Worm (Caenorhabditis elegans): Measurements from ENCODE around the gene srg-22.
"Not testable (repeated sequence)": the region's sequence is repeated elsewhere in the genome, so short reads cannot be mapped to it uniquely, and the experiment has no call there.

srg-22 gene

ce11 chrII:3093352-3093751 is at the start of gene srg-22:
TSS of gene srg-22 (minus strand) at chrII:3093452.
- peak; percentile 7 for TF ChIP-seq hlh-4 (tag; optimal IDR thresholded peaks at IDR 0.05)
- TF ChIP-seq nhr-19 (GFP tag; conservative IDR thresholded peaks at IDR 0.05), result no peak

- TF ChIP-seq C34B4.2 (tag; optimal IDR thresholded peaks at IDR 0.05); lsy-2 (tag; optimal IDR thresholded peaks at IDR 0.05); ceh-8 (GFP tag; optimal IDR thresholded peaks at IDR 0.05): not testable (repeated sequence)
Observed at ce11 chrII:3142855-3143254, 49.6 kb upstream of the srg-22 start, which contains the start of gene sri-42. TSS of gene sri-42 (minus strand) at chrII:3142955.

ce11 chrII:3137804-3138203 is 44.6 kb upstream of the srg-22 start, which contains the start of gene sri-54:
TSS of gene sri-54 (minus strand) at chrII:3137904.
- TF ChIP-seq aha-1 (tag; optimal IDR thresholded peaks at IDR 0.05) (no peak), grh-1 (GFP tag; IDR thresholded peaks at IDR 0.05) (no peak), ztf-4 (tag; optimal IDR thresholded peaks at IDR 0.05) (no peak), sup-37 (GFP tag; optimal IDR thresholded peaks at IDR 0.05) (no peak), nhr-77 (tag; optimal IDR thresholded peaks at IDR 0.05) (no peak), ceh-88 (GFP tag; IDR thresholded peaks at IDR 0.05) (no peak), fos-1 (tag; optimal IDR thresholded peaks at IDR 0.05) (no peak), unc-62 (GFP tag; optimal IDR thresholded peaks at IDR 0.05) (no peak), vab-15 (tag; optimal IDR thresholded peaks at IDR 0.05) (no peak), hlh-17 (GFP tag; optimal IDR thresholded peaks at IDR 0.05; ENCODE audit: borderline replicate concordance) (no peak), tbx-2 (tag; optimal IDR thresholded peaks at IDR 0.05) (no peak), zag-1 (tag; optimal IDR thresholded peaks at IDR 0.05) (no peak)

ce11 chrII:3135293-3135692 is 42.0 kb upstream of the srg-22 start:
- no peak for TF ChIP-seq nhr-237 (tag; optimal IDR thresholded peaks at IDR 0.05)
- TF ChIP-seq elt-3 (tag; optimal IDR thresholded peaks at IDR 0.05), result no peak
- TF ChIP-seq nhr-19 (GFP tag; conservative IDR thresholded peaks at IDR 0.05), result no peak
- TF ChIP-seq fos-1 (tag; optimal IDR thresholded peaks at IDR 0.05), result no peak

ce11 chrII:3129007-3129406 is 35.8 kb upstream of the srg-22 start, which contains the start of gene chil-24:
TSS of gene chil-24 (plus strand) at chrII:3129162.
- TF ChIP-seq lsy-2 (tag; optimal IDR thresholded peaks at IDR 0.05) (peak in 1 of 2 experiments; percentile 36), fos-1 (tag; optimal IDR thresholded peaks at IDR 0.05) (no peak), nhr-47 (tag; optimal IDR thresholded peaks at IDR 0.05) (no peak), hpl-2 (GFP tag; optimal IDR thresholded peaks at IDR 0.05) (peak; percentile 12), swsn-7 (tag; optimal IDR thresholded peaks at IDR 0.05) (peak; percentile 5), F16B12.6 (tag; optimal IDR thresholded peaks at IDR 0.05) (peak; percentile 13), snu-23 (GFP tag; optimal IDR thresholded peaks at IDR 0.05) (peak; percentile 44), unc-98 (GFP tag; IDR thresholded peaks at IDR 0.05) (no peak), efl-1 (optimal IDR thresholded peaks at IDR 0.05) (peak; percentile 56 to 68), efl-1 (GFP tag; optimal IDR thresholded peaks at IDR 0.05 in 1 of 2) (peak; percentile 14 to 92), unc-130 (tag; optimal IDR thresholded peaks at IDR 0.05) (no peak), nhr-20 (tag; optimal IDR thresholded peaks at IDR 0.05) (peak; percentile 53), mdl-1 (tag; optimal IDR thresholded peaks at IDR 0.05) (peak in 1 of 2 experiments; percentile 16), blmp-1 (tag; optimal IDR thresholded peaks at IDR 0.05) (peak; percentile 21), mep-1 (tag; optimal IDR thresholded peaks at IDR 0.05) (peak; percentile 33), pag-3 (tag; optimal IDR thresholded peaks at IDR 0.05; ENCODE audit: borderline replicate concordance, insufficient read depth) (no peak), dpl-1 (GFP tag; optimal IDR thresholded peaks at IDR 0.05) (peak in 2 of 3 experiments; percentile 9 to 11), snpc-4 (tag; optimal IDR thresholded peaks at IDR 0.05) (peak; percentile 16), nhr-85 (tag) (peak; percentile 77), ceh-63 (GFP tag; optimal IDR thresholded peaks at IDR 0.05) (no peak), rnt-1 (tag; optimal IDR thresholded peaks at IDR 0.05) (peak; percentile 61), skn-1 (tag; optimal IDR thresholded peaks at IDR 0.05) (peak; percentile 45), lin-35 (GFP tag; optimal IDR thresholded peaks at IDR 0.05) (peak in 1 of 2 experiments; percentile 59)
